Fruit fly (Drosophila melanogaster): ENCODE results near the gene Utx.

Gene Utx

DNA sequence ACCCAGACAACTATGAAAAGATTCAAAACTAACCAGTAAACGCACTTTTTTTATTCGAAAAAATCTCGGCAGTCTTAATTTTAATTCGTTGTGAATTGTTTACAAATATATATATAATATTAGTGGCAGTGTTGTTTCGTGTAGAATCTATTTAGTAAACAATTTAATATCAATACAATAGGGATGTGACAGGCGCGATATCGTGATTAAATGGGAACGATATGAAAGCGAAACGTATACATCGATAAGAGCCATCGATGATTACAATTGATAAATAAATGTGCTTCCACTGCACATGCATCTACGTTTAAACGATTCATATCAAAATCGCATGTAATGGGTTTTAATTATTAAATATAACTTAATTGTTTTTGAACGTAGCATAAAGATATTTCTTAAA lies 1.2 kb downstream of the Utx start:
- no peak for TF ChIP-seq usp (GFP tag; optimal IDR thresholded peaks at IDR 0.05)
- TF ChIP-seq EcR (GFP tag; optimal IDR thresholded peaks at IDR 0.05): no peak
- TF ChIP-seq pan (optimal IDR thresholded peaks at IDR 0.05): no peak
- TF ChIP-seq CG8478 (optimal IDR thresholded peaks at IDR 0.05): no peak
- TF ChIP-seq psq (optimal IDR thresholded peaks at IDR 0.05): no peak
- no peak for TF ChIP-seq Dll (optimal IDR thresholded peaks at IDR 0.05)

DNA sequence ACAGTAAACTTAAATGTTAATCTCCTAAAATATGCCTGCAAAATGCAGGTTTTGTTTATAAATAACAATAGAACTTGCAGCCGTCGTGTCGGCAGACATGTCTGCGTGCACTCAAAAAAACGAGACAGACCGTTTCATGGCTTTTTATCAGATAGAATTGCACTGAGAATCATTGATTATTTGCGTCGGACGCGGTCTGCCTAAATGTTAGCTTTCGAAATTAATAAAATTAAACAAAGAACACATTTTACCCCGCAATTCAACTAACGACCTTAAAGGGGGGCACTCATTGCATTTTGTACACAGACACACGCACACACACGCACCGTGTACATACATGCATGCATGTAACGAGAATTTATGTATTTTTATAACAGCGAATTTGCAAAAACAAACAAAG lies 1.8 kb downstream of the Utx start:
- TF ChIP-seq usp (GFP tag; optimal IDR thresholded peaks at IDR 0.05): no peak
- no peak for TF ChIP-seq Dll (optimal IDR thresholded peaks at IDR 0.05)
- no peak for TF ChIP-seq pan (optimal IDR thresholded peaks at IDR 0.05)
- no peak for TF ChIP-seq CG8478 (optimal IDR thresholded peaks at IDR 0.05)
- TF ChIP-seq EcR (GFP tag; optimal IDR thresholded peaks at IDR 0.05): no peak
- TF ChIP-seq psq (optimal IDR thresholded peaks at IDR 0.05): no peak

DNA sequence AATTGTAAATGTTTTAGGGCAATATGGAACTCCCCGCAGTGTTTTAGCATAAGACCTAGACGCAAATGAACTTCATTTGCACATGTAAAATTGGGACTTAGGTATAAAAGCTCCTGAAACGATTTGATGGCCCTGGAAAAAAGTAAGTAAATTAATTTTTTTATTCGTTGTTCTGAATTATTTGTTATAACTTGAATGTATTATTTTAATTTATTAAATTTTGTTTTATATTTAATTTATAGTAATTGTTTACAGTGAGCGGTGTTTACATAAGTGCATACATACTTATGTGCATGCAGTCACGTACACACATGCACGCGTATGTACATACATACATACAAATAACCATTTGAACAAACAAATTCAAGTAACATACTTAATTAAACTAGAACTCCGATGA lies 2.2 kb downstream of the Utx start:
- TF ChIP-seq usp (GFP tag; optimal IDR thresholded peaks at IDR 0.05) (no peak), Dll (optimal IDR thresholded peaks at IDR 0.05) (no peak), psq (optimal IDR thresholded peaks at IDR 0.05) (no peak), EcR (GFP tag; optimal IDR thresholded peaks at IDR 0.05) (no peak), CG8478 (optimal IDR thresholded peaks at IDR 0.05) (no peak)

DNA sequence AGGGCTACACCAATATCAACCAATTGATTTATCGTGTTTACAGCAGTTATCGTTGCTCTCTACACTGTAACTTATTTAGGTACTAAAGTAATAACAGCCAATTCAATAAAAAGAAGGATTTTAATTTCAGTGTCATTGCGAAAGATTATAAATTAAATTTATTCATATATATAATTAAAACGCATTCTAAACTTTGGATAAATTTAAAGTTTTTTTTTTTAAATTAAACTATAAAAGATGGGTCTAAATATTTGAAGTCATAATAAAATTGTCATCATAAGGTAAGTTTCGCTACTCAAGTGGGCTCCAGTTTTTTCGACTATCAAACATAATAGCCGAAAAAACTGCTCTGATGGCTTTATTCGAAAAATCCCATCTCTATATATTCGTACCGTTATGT lies 6.4 kb downstream of the Utx start, which contains the start of gene trk:
Gene trk, minus strand, starts transcription at position 101 of the 400 bp plus-strand sequence.
- TF ChIP-seq CG8478 (optimal IDR thresholded peaks at IDR 0.05) (no peak), pan (optimal IDR thresholded peaks at IDR 0.05) (no peak), usp (GFP tag; optimal IDR thresholded peaks at IDR 0.05) (no peak), EcR (GFP tag; optimal IDR thresholded peaks at IDR 0.05) (no peak), psq (optimal IDR thresholded peaks at IDR 0.05) (no peak), Dll (optimal IDR thresholded peaks at IDR 0.05) (no peak)

DNA sequence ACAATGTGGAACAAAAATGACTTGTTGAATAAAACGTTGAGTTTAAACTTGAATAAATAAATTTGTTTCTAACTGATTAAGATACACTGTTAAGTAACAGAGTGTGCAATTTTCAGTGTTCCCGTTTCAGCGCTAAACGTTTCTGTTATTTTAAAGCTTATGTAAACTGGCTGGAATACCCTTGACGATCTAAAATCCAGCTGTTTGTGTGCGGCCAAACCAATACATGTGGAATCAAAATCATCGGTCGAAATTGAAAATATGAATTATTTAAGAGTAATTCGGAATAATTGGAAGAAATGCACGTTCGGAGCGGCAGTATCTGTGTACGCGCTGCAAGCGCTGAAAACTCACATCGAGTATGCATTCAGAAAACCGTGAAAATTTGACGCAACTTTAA lies 8.8 kb downstream of the Utx start, which contains the start of gene Mulk:
Gene Mulk, plus strand, starts transcription at position 198 of the 400 bp plus-strand sequence.
- TF ChIP-seq EcR (GFP tag; optimal IDR thresholded peaks at IDR 0.05) (no peak), CG8478 (optimal IDR thresholded peaks at IDR 0.05) (no peak), Dll (optimal IDR thresholded peaks at IDR 0.05) (no peak), pan (optimal IDR thresholded peaks at IDR 0.05) (no peak), psq (optimal IDR thresholded peaks at IDR 0.05) (no peak), usp (GFP tag; optimal IDR thresholded peaks at IDR 0.05) (no peak)

DNA sequence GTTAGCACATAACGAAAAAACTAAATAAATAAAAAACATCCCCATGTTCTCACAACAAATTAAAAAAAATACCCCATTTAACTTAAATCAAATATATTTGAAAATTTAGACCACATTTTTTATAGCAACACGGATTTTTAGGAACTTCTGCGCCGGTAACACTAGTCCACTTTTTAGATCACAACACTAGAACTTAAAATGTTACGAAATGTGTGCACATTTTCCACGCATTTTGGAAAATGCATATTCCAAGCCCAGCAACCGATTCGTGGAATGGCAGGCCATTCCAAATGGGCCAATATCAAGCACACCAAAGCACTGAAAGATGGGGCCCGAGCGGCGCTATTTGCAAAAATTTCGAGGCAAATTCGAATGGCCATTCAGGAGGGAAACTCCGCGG lies 9.9 kb downstream of the Utx start, which contains the start of gene CG4957:
Gene CG4957, plus strand, starts transcription at position 185 of the 400 bp plus-strand sequence.
- TF ChIP-seq usp (GFP tag; optimal IDR thresholded peaks at IDR 0.05): no peak
- TF ChIP-seq Dll (optimal IDR thresholded peaks at IDR 0.05): no peak

DNA sequence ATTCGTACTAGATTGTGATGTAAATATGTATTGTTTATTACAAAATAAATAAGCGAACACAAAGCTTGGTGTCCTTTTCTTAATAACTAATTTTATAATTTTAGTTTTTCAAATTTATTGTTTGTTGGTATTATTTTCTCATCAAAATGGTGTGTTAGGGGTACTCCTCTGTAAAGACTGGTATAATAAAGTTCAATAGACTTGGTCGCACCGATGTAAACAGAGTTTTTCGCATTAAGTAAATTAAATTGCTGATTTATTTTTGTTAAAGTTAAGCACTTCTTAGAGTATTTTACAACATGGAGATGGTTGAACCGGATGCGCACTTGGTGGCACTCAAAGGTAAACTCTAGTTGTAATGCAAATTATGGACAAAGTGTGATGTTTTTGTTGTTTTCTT lies 12.1 kb downstream of the Utx start, which contains the start of gene CG4953:
Gene CG4953, plus strand, starts transcription at position 193 of the 400 bp plus-strand sequence.
- TF ChIP-seq pan (optimal IDR thresholded peaks at IDR 0.05): no peak
- no peak for TF ChIP-seq EcR (GFP tag; optimal IDR thresholded peaks at IDR 0.05)
- no peak for TF ChIP-seq Dll (optimal IDR thresholded peaks at IDR 0.05)
- no peak for TF ChIP-seq psq (optimal IDR thresholded peaks at IDR 0.05)
- TF ChIP-seq CG8478 (optimal IDR thresholded peaks at IDR 0.05): no peak
- TF ChIP-seq usp (GFP tag; optimal IDR thresholded peaks at IDR 0.05): no peak

- TF ChIP-seq CG8478 (optimal IDR thresholded peaks at IDR 0.05) (no peak), pan (optimal IDR thresholded peaks at IDR 0.05) (no peak), usp (GFP tag; optimal IDR thresholded peaks at IDR 0.05) (no peak), EcR (GFP tag; optimal IDR thresholded peaks at IDR 0.05) (no peak), Dll (optimal IDR thresholded peaks at IDR 0.05) (no peak), psq (optimal IDR thresholded peaks at IDR 0.05) (no peak)
Observed at dm6 chr2L:10265129-10265528, 13.5 kb downstream of the Utx start, which contains the start of gene Mob3. TSS of gene Mob3 (plus strand) at chr2L:10265336.

- TF ChIP-seq CG8478 (optimal IDR thresholded peaks at IDR 0.05): no peak
- no peak for TF ChIP-seq pan (optimal IDR thresholded peaks at IDR 0.05)
- no peak for TF ChIP-seq Dll (optimal IDR thresholded peaks at IDR 0.05)
- no peak for TF ChIP-seq psq (optimal IDR thresholded peaks at IDR 0.05)
- no peak for TF ChIP-seq usp (GFP tag; optimal IDR thresholded peaks at IDR 0.05)
Observed at dm6 chr2L:10263830-10264634, 14.6 kb downstream of the Utx start, which contains the start of gene REPTOR-BP. TSS of gene REPTOR-BP (plus strand) at chr2L:10264125.

DNA sequence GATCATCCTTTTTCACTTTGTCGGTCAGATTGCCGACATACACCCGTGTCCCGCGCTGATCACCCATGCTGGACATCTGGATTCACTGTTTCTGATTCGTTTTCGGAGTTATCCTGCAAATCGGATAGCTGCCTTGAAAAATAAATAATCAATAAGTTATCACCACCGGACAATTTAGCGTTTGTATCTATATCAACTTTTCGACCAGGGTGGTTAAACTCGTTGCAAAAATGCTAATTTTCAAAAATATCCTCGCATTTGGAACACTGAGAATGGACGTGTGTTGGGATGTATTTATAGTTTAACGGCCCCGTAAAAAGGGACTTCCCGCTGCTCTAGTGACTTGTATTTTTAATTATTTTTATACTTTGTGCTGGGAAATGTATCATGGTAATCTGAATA lies 15.3 kb downstream of the Utx start, which contains the start of gene Rsf1:
Gene Rsf1, minus strand, starts transcription at position 212 of the 402 bp plus-strand sequence.
- TF ChIP-seq EcR (GFP tag; optimal IDR thresholded peaks at IDR 0.05) (no peak), Dll (optimal IDR thresholded peaks at IDR 0.05) (no peak), pan (optimal IDR thresholded peaks at IDR 0.05) (no peak), CG8478 (optimal IDR thresholded peaks at IDR 0.05) (no peak), usp (GFP tag; optimal IDR thresholded peaks at IDR 0.05) (no peak), psq (optimal IDR thresholded peaks at IDR 0.05) (no peak)

DNA sequence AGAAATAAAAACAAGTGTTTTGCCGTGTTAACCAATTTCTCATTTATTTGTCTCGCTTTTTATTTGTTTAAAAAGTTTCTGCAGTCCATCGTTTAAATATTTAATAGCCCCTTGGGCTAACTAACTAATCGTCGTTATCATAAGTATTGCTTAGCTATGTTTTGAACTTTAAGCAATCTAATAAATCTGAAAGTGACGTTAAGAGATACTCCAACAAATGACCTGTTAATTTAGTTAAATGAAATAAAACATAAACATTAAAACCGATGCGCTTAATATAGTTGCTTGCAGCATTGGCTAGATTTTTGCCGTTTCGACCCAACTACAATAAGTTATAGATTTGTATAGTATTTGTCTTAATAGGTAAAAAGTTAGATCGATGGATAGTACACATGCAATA lies 16.8 kb downstream of the Utx start:
- TF ChIP-seq Dll (optimal IDR thresholded peaks at IDR 0.05) (no peak), pan (optimal IDR thresholded peaks at IDR 0.05) (no peak), EcR (GFP tag; optimal IDR thresholded peaks at IDR 0.05) (no peak), usp (GFP tag; optimal IDR thresholded peaks at IDR 0.05) (no peak), psq (optimal IDR thresholded peaks at IDR 0.05) (no peak), CG8478 (optimal IDR thresholded peaks at IDR 0.05) (no peak)

DNA sequence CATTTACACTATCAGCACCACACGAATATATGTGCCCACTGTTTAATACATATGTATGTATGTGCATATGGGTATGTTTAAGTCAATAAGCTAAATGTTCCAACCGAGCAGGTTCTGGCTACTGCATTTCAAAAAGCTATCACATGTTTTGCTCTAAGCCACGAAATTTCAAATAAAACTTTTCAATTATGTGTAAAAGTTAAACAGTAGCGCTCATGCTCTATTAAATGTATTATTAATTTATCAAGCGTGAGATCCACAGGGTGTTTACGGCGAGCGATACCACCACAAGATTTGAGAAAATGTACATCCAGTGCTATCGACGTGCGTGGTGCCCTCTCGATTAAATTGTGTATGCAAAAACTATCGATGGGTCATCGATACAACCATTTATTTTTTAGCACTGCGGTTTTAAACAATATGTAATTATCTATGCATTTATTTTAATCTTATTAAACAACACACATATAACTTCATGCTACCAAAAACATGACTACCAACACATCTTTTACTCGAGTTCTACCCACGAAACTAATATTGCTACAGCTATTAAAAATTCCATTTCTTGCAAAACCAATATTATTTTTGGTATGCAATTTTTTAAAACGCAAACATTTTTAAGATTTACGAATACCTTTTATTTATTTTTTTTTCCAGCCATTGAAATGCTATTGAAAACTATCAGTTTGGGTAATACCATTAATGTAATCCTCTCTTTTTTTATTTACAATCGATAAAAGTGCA lies 17.7 kb downstream of the Utx start, which contains the start of gene Pten:
Gene Pten, minus strand, starts transcription at position 300 of the 744 bp plus-strand sequence.
- TF ChIP-seq usp (GFP tag; optimal IDR thresholded peaks at IDR 0.05): no peak
- TF ChIP-seq pan (optimal IDR thresholded peaks at IDR 0.05): no peak
- no peak for TF ChIP-seq CG8478 (optimal IDR thresholded peaks at IDR 0.05)
- no peak for TF ChIP-seq EcR (GFP tag; optimal IDR thresholded peaks at IDR 0.05)
- TF ChIP-seq psq (optimal IDR thresholded peaks at IDR 0.05): no peak
- no peak for TF ChIP-seq Dll (optimal IDR thresholded peaks at IDR 0.05)
